Fruit fly (Drosophila melanogaster) whole organism, wandering third instar larva: ENCODE measurements around the gene Set.
A peak's percentile ranks its signal among the peaks of the same experiment; 100 is the strongest.

Source experiments
- Abd-B ChIP-seq: fragments of >200 bp; optimal IDR thresholded peaks from 2 replicates; lab custom pipeline; 2017; ENCODE audit warnings: missing biosample characterization, missing genetic modification characterization
- GATAd ChIP-seq: sonication (Bioruptor generic); optimal IDR thresholded peaks from 2 replicates; lab custom pipeline; 2016; ENCODE audit warnings: missing biosample characterization, missing genetic modification characterization
- HLH106 ChIP-seq: fragments of 200-800 bp; optimal IDR thresholded peaks from 3 replicates; lab custom pipeline; 2019; ENCODE audit warnings: missing biosample characterization, mild to moderate bottlenecking, missing genetic modification characterization, moderate library complexity
- Hnf4 ChIP-seq: fragments of 200-800 bp; sonication (Bioruptor generic); optimal IDR thresholded peaks from 2 replicates; lab custom pipeline; 2016; ENCODE audit warnings: missing biosample characterization, mild to moderate bottlenecking, missing genetic modification characterization
- Myc ChIP-seq: fragments of >200 bp; optimal IDR thresholded peaks from 2 replicates; lab custom pipeline; 2017
- Sp1 ChIP-seq: fragments of 200-800 bp; sonication (Bioruptor generic); optimal IDR thresholded peaks from 3 replicates; lab custom pipeline; 2019; ENCODE audit warnings: missing biosample characterization, mild to moderate bottlenecking, missing genetic modification characterization, moderate library complexity
- Vsx2 ChIP-seq: fragments of 200-300, 225-300 bp; sonication (Bioruptor generic); optimal IDR thresholded peaks from 2 replicates; lab custom pipeline; 2018; ENCODE audit warnings: missing biosample characterization, missing genetic modification characterization; ENCODE audit not compliant: partially characterized antibody
- sage ChIP-seq: fragments of 200-800 bp; sonication (Bioruptor generic); optimal IDR thresholded peaks from 2 replicates; lab custom pipeline; 2016; ENCODE audit warnings: missing biosample characterization, mild to moderate bottlenecking, missing genetic modification characterization

DNA sequence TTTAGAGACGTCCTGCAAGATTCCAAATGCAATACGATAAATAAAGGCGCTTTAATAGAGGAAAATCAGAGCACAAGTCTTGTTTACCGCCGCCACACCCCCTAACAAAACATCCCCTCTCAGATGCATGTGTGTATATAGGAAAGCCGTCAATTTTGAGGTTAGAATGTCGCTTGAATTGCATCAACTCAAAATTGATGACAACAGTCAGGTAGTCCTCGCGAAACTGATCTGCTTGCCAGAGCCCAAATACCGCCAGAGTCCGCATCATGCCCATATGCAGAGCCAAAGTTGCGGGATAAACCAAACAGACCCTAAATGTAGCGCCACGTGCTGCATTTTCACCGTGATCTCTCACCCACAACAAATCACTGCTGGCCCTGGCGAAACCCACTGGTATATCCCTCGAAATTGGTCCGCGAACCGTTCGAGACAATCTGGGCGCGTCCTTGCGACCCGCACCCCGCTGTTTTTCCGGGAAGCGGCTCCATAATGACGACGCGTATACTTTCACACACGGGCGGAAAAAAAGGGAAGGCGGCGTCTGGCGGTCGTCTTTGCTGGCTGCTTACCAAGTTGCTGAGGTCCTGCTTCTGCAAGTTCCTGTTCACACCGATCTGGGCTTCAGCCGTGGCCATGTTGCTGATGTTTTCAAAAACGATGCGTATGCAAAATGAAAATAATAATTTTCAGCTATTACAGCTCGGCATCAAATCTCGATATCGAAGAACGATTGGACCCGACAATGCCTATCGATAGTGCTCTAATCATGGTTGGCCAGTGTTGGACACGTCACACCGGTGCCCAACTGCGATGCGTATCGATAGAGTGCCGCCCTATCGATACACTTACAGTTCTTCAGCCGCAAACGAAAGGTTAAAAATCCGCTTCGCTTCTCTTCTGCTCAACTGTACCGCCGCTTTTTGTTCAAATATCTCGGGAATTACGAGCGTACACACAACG is at the start of gene Set, which contains the start of gene eIF2gamma:
- peak; percentile 33 for TF ChIP-seq HLH106 (tag; lab: Kevin White, UChicago)
- TF ChIP-seq Abd-B (GFP tag; lab: Kevin White, UChicago) = no peak
- peak; percentile 10 for TF ChIP-seq Myc (lab: Kevin White, UChicago)
- no peak for TF ChIP-seq Vsx2 (GFP tag; lab: Kevin White, UChicago)
- TF ChIP-seq Hnf4 (GFP tag; lab: Kevin White, UChicago) = no peak
- TF ChIP-seq sage = no peak
- TF ChIP-seq GATAd = no peak
- no peak for TF ChIP-seq Sp1
